Fruit fly (Drosophila melanogaster): Measurements from ENCODE around the gene NimA.

dm6 chr2L:13976669-13977068 is 19.3 kb downstream of the NimA start, which contains the start of gene NimC1:
- TF ChIP-seq Hr96 (GFP tag; optimal IDR thresholded peaks at IDR 0.05) (no peak), Clk (GFP tag; optimal IDR thresholded peaks at IDR 0.05) (no peak), tj (GFP tag; optimal IDR thresholded peaks at IDR 0.05) (no peak), CG7101 (tag; optimal IDR thresholded peaks at IDR 0.05) (no peak), CG1620 (GFP tag; optimal IDR thresholded peaks at IDR 0.05) (no peak), toe (GFP tag; optimal IDR thresholded peaks at IDR 0.05) (no peak), CG33017 (tag; optimal IDR thresholded peaks at IDR 0.05) (no peak), pad (GFP tag; optimal IDR thresholded peaks at IDR 0.05) (no peak), kay (GFP tag; ENCODE audit: borderline replicate concordance) (no peak), CG14711 (tag; optimal IDR thresholded peaks at IDR 0.05) (no peak), ovo (GFP tag; optimal IDR thresholded peaks at IDR 0.05) (no peak)
